Worm (Caenorhabditis elegans): ENCODE data around the gene ptd-2.

ce11 chrV:9224981-9225380 lies 25.1 kb upstream of the ptd-2 start:
- TF ChIP-seq T26A8.4 (GFP tag; IDR thresholded peaks at IDR 0.05) (no peak), fkh-10 (GFP tag; optimal IDR thresholded peaks at IDR 0.05) (no peak), T20F7.1 (GFP tag; optimal IDR thresholded peaks at IDR 0.05) (no peak), mdl-1 (tag; optimal IDR thresholded peaks at IDR 0.05) (no peak), ama-1 (optimal IDR thresholded peaks at IDR 0.05) (no peak)

Data from whole organism, L4 larva.